Worm (Caenorhabditis elegans) whole organism, L1 larva: ENCODE measurements around the gene D1044.1.

Experiments used
- C34B4.2 ChIP-seq: sonication (generic microtip); optimal IDR thresholded peaks from 2 replicates; lab custom pipeline; 2017; ENCODE audit warnings: mild to moderate bottlenecking, missing genetic modification characterization, missing compliant biosample characterization
- F16B12.6 ChIP-seq: fragments of 150-350 bp; optimal IDR thresholded peaks from 2 replicates; lab custom pipeline; 2014; ENCODE audit warnings: missing biosample characterization, missing genetic modification characterization
- Y116A8C.19 ChIP-seq: sonication (generic microtip); optimal IDR thresholded peaks from 2 replicates; lab custom pipeline; 2016; ENCODE audit warnings: missing compliant biosample characterization, missing genetic modification characterization, borderline replicate concordance
- ama-1 ChIP-seq: fragments of 150-350 bp; optimal IDR thresholded peaks from 2 replicates; lab custom pipeline; 2014
- blmp-1 ChIP-seq: fragments of 150-350 bp; optimal IDR thresholded peaks from 2 replicates; lab custom pipeline; 2014; ENCODE audit warnings: missing biosample characterization, missing genetic modification characterization
- ceh-63 ChIP-seq: fragments of 200-800 bp; sonication (Bioruptor generic); optimal IDR thresholded peaks from 2 replicates; lab custom pipeline; 2018; ENCODE audit warnings: mild to moderate bottlenecking, missing genetic modification characterization, missing compliant biosample characterization
- ceh-8 ChIP-seq: fragments of 200-800 bp; sonication (Bioruptor generic); optimal IDR thresholded peaks from 2 replicates; lab custom pipeline; 2018; ENCODE audit warnings: mild to moderate bottlenecking, missing genetic modification characterization, moderate library complexity, missing compliant biosample characterization
- ceh-82 ChIP-seq, 3 experiments: fragments of 150-350 bp in 1 of 3; sonication (generic microtip) in 2 of 3; optimal IDR thresholded peaks; 2 replicates each; lab custom pipeline; 2014 to 2017; ENCODE audit warnings: missing biosample characterization in 3 of 3, missing genetic modification characterization in 3 of 3
- ceh-88 ChIP-seq: fragments of 200-800 bp; sonication (Bioruptor generic); IDR thresholded peaks from 2 replicates; pipeline ENCODE4 v1.3.6; 2022; ENCODE audit warnings: missing genetic modification characterization, missing compliant biosample characterization
- ceh-90 ChIP-seq: sonication (generic microtip); optimal IDR thresholded peaks from 2 replicates; lab custom pipeline; 2016; ENCODE audit warnings: missing genetic modification characterization, missing compliant biosample characterization
- ces-1 ChIP-seq: fragments of 150-350 bp; optimal IDR thresholded peaks from 2 replicates; lab custom pipeline; 2014; ENCODE audit warnings: missing biosample characterization, missing genetic modification reagents, missing genetic modification characterization
- dsc-1 ChIP-seq: sonication (generic microtip); optimal IDR thresholded peaks from 2 replicates; lab custom pipeline; 2016; ENCODE audit warnings: mild to moderate bottlenecking, missing genetic modification characterization, missing compliant biosample characterization
- efl-1 ChIP-seq, 4 experiments: fragments of 150-350 bp; optimal IDR thresholded peaks in 3 of 4; peaks in 1 of 4; 1 replicate in 1 of 4; 2 replicates in 3 of 4; lab custom pipeline; 2014; ENCODE audit warnings: missing biosample characterization in 2 of 4, missing genetic modification characterization in 2 of 4, missing genetic modification reagents in 2 of 4
- egl-13 ChIP-seq: sonication (generic microtip); optimal IDR thresholded peaks from 2 replicates; lab custom pipeline; 2016; ENCODE audit warnings: missing genotype, missing genetic modification reagents, missing genetic modification characterization, missing compliant biosample characterization
- elt-3 ChIP-seq, 6 experiments: fragments of 150-350 bp in 1 of 6; sonication (generic microtip); optimal IDR thresholded peaks; 2 replicates each; lab custom pipeline; 2017 to 2018; ENCODE audit warnings: missing biosample characterization in 6 of 6, missing genetic modification characterization in 6 of 6, inconsistent platforms in 1 of 6
- ets-5 ChIP-seq: fragments of 200-800 bp; sonication (Bioruptor generic); IDR thresholded peaks from 2 replicates; pipeline ENCODE4 v1.3.6; 2022; ENCODE audit warnings: missing genetic modification characterization, missing compliant biosample characterization
- fkh-4 ChIP-seq: sonication (generic microtip); optimal IDR thresholded peaks from 2 replicates; lab custom pipeline; 2016; ENCODE audit warnings: missing compliant biosample characterization, missing genetic modification characterization, borderline replicate concordance
- fos-1 ChIP-seq: fragments of 150-350 bp; optimal IDR thresholded peaks from 2 replicates; lab custom pipeline; 2014; ENCODE audit warnings: missing biosample characterization, missing genetic modification characterization
- grh-1 ChIP-seq: fragments of 200-800 bp; sonication (Bioruptor generic); IDR thresholded peaks from 2 replicates; pipeline ENCODE4 v1.3.6; 2022; ENCODE audit warnings: missing genetic modification reagents, missing genetic modification characterization, missing compliant biosample characterization
- hlh-4 ChIP-seq: sonication (generic microtip); optimal IDR thresholded peaks from 2 replicates; lab custom pipeline; 2016; ENCODE audit warnings: mild to moderate bottlenecking, missing genetic modification characterization, missing compliant biosample characterization
- hpl-2 ChIP-seq: fragments of 150-350 bp; optimal IDR thresholded peaks from 2 replicates; lab custom pipeline; 2014; ENCODE audit warnings: missing biosample characterization, missing genetic modification reagents, missing genetic modification characterization
- irx-1 ChIP-seq: sonication (generic microtip); optimal IDR thresholded peaks from 2 replicates; lab custom pipeline; 2016; ENCODE audit warnings: missing genetic modification characterization, missing compliant biosample characterization
- lin-13 ChIP-seq: fragments of 150-350 bp; optimal IDR thresholded peaks from 2 replicates; lab custom pipeline; 2014; ENCODE audit warnings: missing biosample characterization, missing genetic modification reagents, missing genetic modification characterization
- lir-3 ChIP-seq: sonication (generic microtip); optimal IDR thresholded peaks from 2 replicates; lab custom pipeline; 2016; ENCODE audit warnings: mild to moderate bottlenecking, missing genetic modification characterization, moderate library complexity, missing compliant biosample characterization; ENCODE audit not compliant: poor library complexity
- lsy-2 ChIP-seq, 2 experiments: fragments of 150-350 bp; optimal IDR thresholded peaks; 2 replicates each; lab custom pipeline; 2014; ENCODE audit warnings: missing biosample characterization in 2 of 2, missing genetic modification characterization in 2 of 2
- mdl-1 ChIP-seq, 2 experiments: fragments of 150-350 bp; optimal IDR thresholded peaks; 2 replicates each; lab custom pipeline; 2014 to 2017; ENCODE audit warnings: missing biosample characterization in 2 of 2, missing genetic modification characterization in 2 of 2, inconsistent platforms in 1 of 2
- mep-1 ChIP-seq: fragments of 150-350 bp; optimal IDR thresholded peaks from 2 replicates; lab custom pipeline; 2014; ENCODE audit warnings: missing biosample characterization, missing genetic modification characterization
- nhr-11 ChIP-seq: fragments of 150-350 bp; optimal IDR thresholded peaks from 2 replicates; lab custom pipeline; 2014; ENCODE audit warnings: missing biosample characterization, missing genetic modification characterization
- nhr-12 ChIP-seq: sonication (generic microtip); optimal IDR thresholded peaks from 2 replicates; lab custom pipeline; 2017; ENCODE audit warnings: missing biosample characterization, missing genetic modification characterization
- nhr-19 ChIP-seq: fragments of 200-800 bp; sonication (Bioruptor generic); conservative IDR thresholded peaks from 2 replicates; pipeline ENCODE4 v1.3.6; 2022; ENCODE audit warnings: missing genetic modification characterization, missing compliant biosample characterization
- nhr-20 ChIP-seq: sonication (generic microtip); optimal IDR thresholded peaks from 2 replicates; lab custom pipeline; 2016; ENCODE audit warnings: mild to moderate bottlenecking, missing genetic modification characterization, missing compliant biosample characterization
- nhr-47 ChIP-seq: sonication (generic microtip); optimal IDR thresholded peaks from 2 replicates; lab custom pipeline; 2016; ENCODE audit warnings: mild to moderate bottlenecking, missing genetic modification characterization, moderate library complexity, missing compliant biosample characterization
- nhr-90 ChIP-seq: sonication (generic microtip); optimal IDR thresholded peaks from 2 replicates; lab custom pipeline; 2016; ENCODE audit warnings: mild to moderate bottlenecking, missing genetic modification characterization, missing compliant biosample characterization; ENCODE audit not compliant: poor library complexity
- pag-3 ChIP-seq: sonication (generic microtip); optimal IDR thresholded peaks from 2 replicates; lab custom pipeline; 2017; ENCODE audit warnings: missing genetic modification characterization, mild to moderate bottlenecking, missing compliant biosample characterization, antibody characterized with exemption, borderline replicate concordance; ENCODE audit not compliant: insufficient read depth
- rnt-1 ChIP-seq: sonication (generic microtip); optimal IDR thresholded peaks from 2 replicates; lab custom pipeline; 2016; ENCODE audit warnings: mild to moderate bottlenecking, missing genetic modification characterization, moderate library complexity, missing compliant biosample characterization
- skn-1 ChIP-seq: fragments of 150-350 bp; optimal IDR thresholded peaks from 2 replicates; lab custom pipeline; 2014; ENCODE audit warnings: missing biosample characterization, missing genetic modification characterization
- sptf-1 ChIP-seq: fragments of 150-350 bp; optimal IDR thresholded peaks from 2 replicates; lab custom pipeline; 2014; ENCODE audit warnings: missing biosample characterization, missing genetic modification characterization
- swsn-7 ChIP-seq: sonication (generic microtip); optimal IDR thresholded peaks from 2 replicates; lab custom pipeline; 2016; ENCODE audit warnings: missing genetic modification characterization, missing compliant biosample characterization
- unc-130 ChIP-seq: fragments of 150-350 bp; optimal IDR thresholded peaks from 2 replicates; lab custom pipeline; 2017; ENCODE audit warnings: missing biosample characterization, missing genetic modification characterization, inconsistent platforms
- unc-86 ChIP-seq: sonication (generic microtip); optimal IDR thresholded peaks from 2 replicates; lab custom pipeline; 2016; ENCODE audit warnings: missing genetic modification characterization, missing compliant biosample characterization
- unc-98 ChIP-seq: fragments of 200-800 bp; sonication (Bioruptor generic); IDR thresholded peaks from 2 replicates; pipeline ENCODE4 v1.3.6; 2022; ENCODE audit warnings: missing genetic modification characterization, missing compliant biosample characterization
- xbp-1 ChIP-seq: sonication (generic microtip); optimal IDR thresholded peaks from 2 replicates; lab custom pipeline; 2016; ENCODE audit warnings: missing genetic modification characterization, missing compliant biosample characterization
- zip-4 ChIP-seq: fragments of 200-800 bp; sonication (Bioruptor generic); optimal IDR thresholded peaks from 2 replicates; lab custom pipeline; 2018; ENCODE audit warnings: mild to moderate bottlenecking, missing genetic modification characterization, moderate library complexity, missing compliant biosample characterization
- ztf-11 ChIP-seq, 2 experiments: sonication (generic microtip); optimal IDR thresholded peaks; 2 replicates each; lab custom pipeline; 2016 to 2017; ENCODE audit warnings: missing genetic modification characterization in 2 of 2, missing biosample characterization in 1 of 2, missing compliant biosample characterization in 1 of 2

The D1044.1 gene

DNA sequence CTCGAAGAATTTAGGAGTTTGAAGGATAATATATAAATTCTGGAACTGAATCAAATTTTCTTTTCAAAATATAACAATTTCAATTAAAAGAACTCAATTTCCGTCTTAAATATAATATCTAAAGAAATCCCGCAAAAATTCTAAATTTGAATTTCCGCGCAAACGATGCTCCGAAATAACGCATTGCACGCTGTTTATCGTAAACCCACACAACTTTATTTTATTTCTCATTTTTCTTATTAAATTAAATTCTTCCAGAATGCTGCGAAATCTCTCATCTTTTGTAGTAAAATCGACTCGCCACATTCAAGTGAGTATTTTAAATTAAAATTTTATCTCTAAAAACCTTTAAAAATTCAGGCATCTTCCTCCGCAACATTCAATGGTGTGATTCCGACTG lies 45.1 kb upstream of the D1044.1 start, which contains the start of gene R02F2.9 (continued):
- TF ChIP-seq hlh-4 (tag; lab: Kevin White, UChicago) (no peak), unc-130 (no peak), C34B4.2 (no peak), ceh-88 (GFP tag; lab: Robert Waterston, UW) (no peak), ceh-63 (GFP tag; lab: Kevin White, UChicago) (no peak), zip-4 (GFP tag; lab: Kevin White, UChicago) (peak; percentile 7), Y116A8C.19 (no peak), ceh-82 (tag; optimal IDR thresholded peaks at IDR 0.05; lab: Kevin White, UChicago) (peak in 2 of 3 experiments; percentile 44 to 57), blmp-1 (tag; lab: Kevin White, UChicago) (peak; percentile 55), nhr-12 (tag; lab: Kevin White, UChicago) (no peak), mdl-1 (tag; optimal IDR thresholded peaks at IDR 0.05; lab: Kevin White, UChicago) (no peak), sptf-1 (tag; lab: Kevin White, UChicago) (no peak), unc-86 (tag; lab: Kevin White, UChicago) (peak; percentile 59), lin-13 (GFP tag; lab: Kevin White, UChicago) (peak; percentile 29), grh-1 (peak; percentile 53; the same call in 1 of the 2 replicates), ceh-90 (peak; percentile 37), efl-1 (optimal IDR thresholded peaks at IDR 0.05; lab: Kevin White, UChicago) (peak; percentile 62 to 93), efl-1 (GFP tag; optimal IDR thresholded peaks at IDR 0.05 in 1 of 2; lab: Kevin White, UChicago) (peak; percentile 94 to 99), F16B12.6 (tag; lab: Kevin White, UChicago) (no peak), swsn-7 (tag; lab: Kevin White, UChicago) (peak; percentile 71), nhr-11 (no peak), skn-1 (peak; percentile 74), lir-3 (tag; lab: Kevin White, UChicago) (peak; percentile 49), xbp-1 (tag; lab: Kevin White, UChicago) (peak; percentile 76), elt-3 (tag; optimal IDR thresholded peaks at IDR 0.05; lab: Kevin White, UChicago) (no peak), unc-98 (GFP tag; lab: Robert Waterston, UW) (no peak), fkh-4 (no peak), nhr-90 (peak; percentile 46), pag-3 (no peak), nhr-47 (tag; lab: Kevin White, UChicago) (peak; percentile 79), dsc-1 (tag; lab: Kevin White, UChicago) (peak; percentile 75), irx-1 (tag; lab: Kevin White, UChicago) (peak; percentile 20), rnt-1 (tag; lab: Kevin White, UChicago) (peak; percentile 50), ets-5 (GFP tag; lab: Robert Waterston, UW) (no peak), hpl-2 (no peak), ceh-8 (GFP tag; lab: Kevin White, UChicago) (no peak), egl-13 (tag; lab: Kevin White, UChicago) (peak; percentile 21), ztf-11 (tag; optimal IDR thresholded peaks at IDR 0.05; lab: Kevin White, UChicago) (no peak), mep-1 (tag; lab: Kevin White, UChicago) (peak; percentile 53), fos-1 (tag; lab: Kevin White, UChicago) (no peak), nhr-20 (tag; lab: Kevin White, UChicago) (peak; percentile 72), ama-1 (lab: Kevin White, UChicago) (no peak), lsy-2 (tag; optimal IDR thresholded peaks at IDR 0.05; lab: Kevin White, UChicago) (peak; percentile 75 to 80), nhr-19 (GFP tag; lab: Robert Waterston, UW) (peak; percentile 69), ces-1 (GFP tag; lab: Kevin White, UChicago) (no peak)
